Worm (Caenorhabditis elegans) whole organism, young adult: ENCODE measurements around the gene K07H8.9.
A peak's percentile ranks its signal among the peaks of the same experiment; 100 is the strongest.

Experiments
- F23B12.7 ChIP-seq: sonication (generic microtip); optimal IDR thresholded peaks from 2 replicates; lab custom pipeline; 2017; ENCODE audit warnings: missing genetic modification characterization, mild to moderate bottlenecking, missing compliant biosample characterization, antibody characterized with exemption, moderate library complexity; ENCODE audit not compliant: insufficient read depth
- F49E8.2 ChIP-seq: sonication (generic microtip); optimal IDR thresholded peaks from 3 replicates; lab custom pipeline; 2017; ENCODE audit warnings: missing genetic modification characterization, mild to moderate bottlenecking, missing compliant biosample characterization, antibody characterized with exemption, moderate library complexity; ENCODE audit not compliant: insufficient read depth
- F57A8.1 ChIP-seq: fragments of 200-800 bp; sonication (Bioruptor generic); optimal IDR thresholded peaks from 2 replicates; lab custom pipeline; 2018; ENCODE audit warnings: mild to moderate bottlenecking, missing genetic modification characterization, moderate library complexity, missing compliant biosample characterization
- K11D2.4 ChIP-seq: fragments of 200-800 bp; sonication (Bioruptor generic); IDR thresholded peaks from 2 replicates; pipeline ENCODE4 v1.3.6; 2022; ENCODE audit warnings: missing genetic modification reagents, missing genetic modification characterization, missing compliant biosample characterization
- T07F8.4 ChIP-seq: sonication (generic microtip); optimal IDR thresholded peaks from 2 replicates; lab custom pipeline; 2016; ENCODE audit warnings: mild to moderate bottlenecking, missing genetic modification characterization, moderate library complexity, missing compliant biosample characterization
- ZK185.1 ChIP-seq: sonication (generic microtip); optimal IDR thresholded peaks from 2 replicates; lab custom pipeline; 2016; ENCODE audit warnings: mild to moderate bottlenecking, missing genetic modification characterization, missing compliant biosample characterization; ENCODE audit not compliant: poor library complexity, severe bottlenecking
- ama-1 ChIP-seq, 3 experiments: fragments of 150-350 bp in 1 of 3; sonication (generic microtip) in 2 of 3; optimal IDR thresholded peaks; 2 replicates each; lab custom pipeline; 2014 to 2018; ENCODE audit warnings: missing biosample characterization in 2 of 3, missing genetic modification characterization in 2 of 3, missing genetic modification reagents in 2 of 3
- bed-1 ChIP-seq: fragments of 200-800 bp; sonication (Bioruptor generic); IDR thresholded peaks from 2 replicates; pipeline ENCODE4 v1.3.6; 2022; ENCODE audit warnings: missing genetic modification reagents, missing genetic modification characterization, missing compliant biosample characterization
- ccch-3 ChIP-seq: fragments of 200-800 bp; sonication (Bioruptor generic); optimal IDR thresholded peaks from 2 replicates; lab custom pipeline; 2018; ENCODE audit warnings: mild to moderate bottlenecking, missing genetic modification characterization, missing compliant biosample characterization
- cebp-1 ChIP-seq, 2 experiments: fragments of 200-800 bp in 1 of 2; sonication (Bioruptor generic) in 1 of 2; sonication (generic microtip) in 1 of 2; IDR thresholded peaks in 1 of 2; optimal IDR thresholded peaks in 1 of 2; 2 replicates each; pipeline versions ENCODE4 v1.3.6 to Lab custom; 2017 to 2022; ENCODE audit warnings: missing compliant biosample characterization in 2 of 2, missing genetic modification characterization in 2 of 2, mild to moderate bottlenecking in 1 of 2, missing genetic modification reagents in 1 of 2, moderate library complexity in 1 of 2
- cebp-2 ChIP-seq: fragments of 200-800 bp; sonication (Bioruptor generic); IDR thresholded peaks from 2 replicates; pipeline ENCODE4 v1.3.6; 2022; ENCODE audit warnings: missing genetic modification characterization, missing compliant biosample characterization
- ceh-100 ChIP-seq: fragments of 200-800 bp; sonication (Bioruptor generic); IDR thresholded peaks from 2 replicates; pipeline ENCODE4 v1.3.6; 2022; ENCODE audit warnings: missing genetic modification reagents, missing genetic modification characterization, missing compliant biosample characterization
- ceh-40 ChIP-seq: fragments of 200-800 bp; sonication (Bioruptor generic); IDR thresholded peaks from 2 replicates; pipeline ENCODE4 v1.3.6; 2022; ENCODE audit warnings: missing genetic modification characterization, missing compliant biosample characterization
- ceh-79 ChIP-seq: sonication (generic microtip); optimal IDR thresholded peaks from 2 replicates; lab custom pipeline; 2017; ENCODE audit warnings: mild to moderate bottlenecking, missing genetic modification characterization, missing compliant biosample characterization
- die-1 ChIP-seq: sonication (generic microtip); optimal IDR thresholded peaks from 2 replicates; lab custom pipeline; 2016; ENCODE audit warnings: missing genotype, mild to moderate bottlenecking, missing genetic modification characterization, missing compliant biosample characterization
- dpl-1 ChIP-seq: fragments of 150-350 bp; optimal IDR thresholded peaks from 2 replicates; lab custom pipeline; 2014; ENCODE audit warnings: missing biosample characterization, missing genetic modification reagents, missing genetic modification characterization
- efl-1 ChIP-seq: fragments of 150-350 bp; optimal IDR thresholded peaks from 2 replicates; lab custom pipeline; 2014; ENCODE audit warnings: missing biosample characterization, missing genetic modification reagents, missing genetic modification characterization
- fkh-3 ChIP-seq: sonication (generic microtip); optimal IDR thresholded peaks from 2 replicates; lab custom pipeline; 2016; ENCODE audit warnings: mild to moderate bottlenecking, missing genetic modification characterization, missing compliant biosample characterization
- hlh-12 ChIP-seq: sonication (generic microtip); optimal IDR thresholded peaks from 2 replicates; lab custom pipeline; 2016; ENCODE audit warnings: missing genetic modification characterization, missing compliant biosample characterization
- hmg-1.2 ChIP-seq: fragments of 200-800 bp; sonication (Bioruptor generic); IDR thresholded peaks from 2 replicates; pipeline ENCODE4 v1.3.6; 2022; ENCODE audit warnings: missing genetic modification reagents, missing genetic modification characterization, missing compliant biosample characterization
- hmg-20 ChIP-seq: fragments of 200-800 bp; sonication (Bioruptor generic); IDR thresholded peaks from 2 replicates; pipeline ENCODE4 v1.3.6; 2022; ENCODE audit warnings: missing genetic modification reagents, missing genetic modification characterization, missing compliant biosample characterization
- hrde-1 ChIP-seq: sonication (generic microtip); optimal IDR thresholded peaks from 2 replicates; lab custom pipeline; 2016; ENCODE audit warnings: missing genetic modification characterization, mild to moderate bottlenecking, missing compliant biosample characterization, moderate library complexity, missing genotype, missing genetic modification reagents, borderline replicate concordance
- hsf-1 ChIP-seq: fragments of 200-800 bp; sonication (Bioruptor generic); IDR thresholded peaks from 2 replicates; pipeline ENCODE4 v1.3.6; 2022; ENCODE audit warnings: missing genetic modification reagents, missing genetic modification characterization, missing compliant biosample characterization
- let-526 ChIP-seq: fragments of 200-800 bp; sonication (Bioruptor generic); IDR thresholded peaks from 2 replicates; pipeline ENCODE4 v1.3.6; 2022; ENCODE audit warnings: missing genetic modification reagents, missing genetic modification characterization, missing compliant biosample characterization
- let-607 ChIP-seq, 2 experiments: fragments of 200-800 bp in 1 of 2; sonication (Bioruptor generic) in 1 of 2; sonication (generic microtip) in 1 of 2; optimal IDR thresholded peaks; 2 replicates each; lab custom pipeline; 2016 to 2018; ENCODE audit warnings: mild to moderate bottlenecking in 2 of 2, missing compliant biosample characterization in 2 of 2, missing genetic modification characterization in 2 of 2, moderate library complexity in 2 of 2, missing genotype in 1 of 2
- lin-26 ChIP-seq: fragments of 200-800 bp; sonication (Bioruptor generic); IDR thresholded peaks from 2 replicates; pipeline ENCODE4 v1.3.6; 2022; ENCODE audit warnings: missing genetic modification reagents, missing genetic modification characterization, missing compliant biosample characterization
- lin-40 ChIP-seq: sonication (generic microtip); optimal IDR thresholded peaks from 2 replicates; lab custom pipeline; 2016; ENCODE audit warnings: missing genetic modification characterization, mild to moderate bottlenecking, missing compliant biosample characterization, missing genotype, missing genetic modification reagents
- lsl-1 ChIP-seq: fragments of 200-800 bp; sonication (Bioruptor generic); optimal IDR thresholded peaks from 2 replicates; lab custom pipeline; 2018; ENCODE audit warnings: mild to moderate bottlenecking, missing genetic modification characterization, moderate library complexity, missing compliant biosample characterization
- lsy-27 ChIP-seq: sonication (generic microtip); optimal IDR thresholded peaks from 2 replicates; lab custom pipeline; 2017; ENCODE audit warnings: missing genetic modification characterization, mild to moderate bottlenecking, missing compliant biosample characterization, antibody characterized with exemption, missing genotype, borderline replicate concordance; ENCODE audit not compliant: insufficient read depth
- madf-3 ChIP-seq: fragments of 200-800 bp; sonication (Bioruptor generic); IDR thresholded peaks from 2 replicates; pipeline ENCODE4 v1.3.6; 2022; ENCODE audit warnings: missing genetic modification reagents, missing genetic modification characterization, missing compliant biosample characterization
- madf-6 ChIP-seq: fragments of 200-800 bp; sonication (Bioruptor generic); IDR thresholded peaks from 2 replicates; pipeline ENCODE4 v1.3.6; 2022; ENCODE audit warnings: missing genetic modification reagents, missing genetic modification characterization, missing compliant biosample characterization
- mxl-1 ChIP-seq: sonication (generic microtip); optimal IDR thresholded peaks from 2 replicates; lab custom pipeline; 2016; ENCODE audit warnings: missing genetic modification characterization, missing compliant biosample characterization
- nhr-120 ChIP-seq: fragments of 200-800 bp; sonication (Bioruptor generic); IDR thresholded peaks from 2 replicates; pipeline ENCODE4 v1.3.6; 2022; ENCODE audit warnings: missing genetic modification characterization, missing compliant biosample characterization
- nhr-179 ChIP-seq: sonication (generic microtip); optimal IDR thresholded peaks from 2 replicates; lab custom pipeline; 2016; ENCODE audit warnings: mild to moderate bottlenecking, missing genetic modification characterization, missing compliant biosample characterization
- nhr-80 ChIP-seq: sonication (generic microtip); optimal IDR thresholded peaks from 2 replicates; lab custom pipeline; 2016; ENCODE audit warnings: missing genetic modification characterization, missing compliant biosample characterization
- pbrm-1 ChIP-seq: fragments of 200-800 bp; sonication (Bioruptor generic); IDR thresholded peaks from 2 replicates; pipeline ENCODE4 v1.3.6; 2022; ENCODE audit warnings: missing genetic modification reagents, missing genetic modification characterization, missing compliant biosample characterization
- rcor-1 ChIP-seq: fragments of 200-800 bp; sonication (Bioruptor generic); IDR thresholded peaks from 2 replicates; pipeline ENCODE4 v1.3.6; 2022; ENCODE audit warnings: missing genetic modification reagents, missing genetic modification characterization, missing compliant biosample characterization
- repo-1 ChIP-seq: sonication (generic microtip); optimal IDR thresholded peaks from 2 replicates; lab custom pipeline; 2017; ENCODE audit warnings: mild to moderate bottlenecking, missing genetic modification characterization, missing compliant biosample characterization
- sea-2 ChIP-seq: fragments of 200-800 bp; sonication (Bioruptor generic); IDR thresholded peaks from 2 replicates; pipeline ENCODE4 v1.3.6; 2022; ENCODE audit warnings: missing genetic modification characterization, missing compliant biosample characterization
- snpc-1.1 ChIP-seq: sonication (generic microtip); optimal IDR thresholded peaks from 2 replicates; lab custom pipeline; 2017; ENCODE audit warnings: missing genetic modification characterization, mild to moderate bottlenecking, missing compliant biosample characterization, antibody characterized with exemption, moderate library complexity, missing genotype, missing genetic modification reagents; ENCODE audit not compliant: insufficient read depth
- snpc-3.4 ChIP-seq: sonication (generic microtip); optimal IDR thresholded peaks from 2 replicates; lab custom pipeline; 2017; ENCODE audit warnings: missing genetic modification characterization, mild to moderate bottlenecking, missing compliant biosample characterization, antibody characterized with exemption, moderate library complexity, missing genotype, missing genetic modification reagents
- sptf-2 ChIP-seq: fragments of 200-800 bp; sonication (Bioruptor generic); optimal IDR thresholded peaks from 2 replicates; lab custom pipeline; 2018; ENCODE audit warnings: mild to moderate bottlenecking, missing genetic modification characterization, missing compliant biosample characterization
- ztf-22 ChIP-seq: fragments of 200-800 bp; sonication (Bioruptor generic); optimal IDR thresholded peaks from 2 replicates; lab custom pipeline; 2018; ENCODE audit warnings: mild to moderate bottlenecking, missing genetic modification characterization, moderate library complexity, missing compliant biosample characterization
- ztf-25 ChIP-seq: fragments of 200-800 bp; sonication (Bioruptor generic); IDR thresholded peaks from 2 replicates; pipeline ENCODE4 v1.3.6; 2022; ENCODE audit warnings: missing genetic modification reagents, missing genetic modification characterization, missing compliant biosample characterization
- ztf-26 ChIP-seq: sonication (generic microtip); optimal IDR thresholded peaks from 2 replicates; lab custom pipeline; 2017; ENCODE audit warnings: missing genetic modification characterization, missing compliant biosample characterization
- ztf-6 ChIP-seq: fragments of 200-800 bp; sonication (Bioruptor generic); IDR thresholded peaks from 2 replicates; pipeline ENCODE4 v1.3.6; 2022; ENCODE audit warnings: missing genetic modification reagents, missing genetic modification characterization, missing compliant biosample characterization

The K07H8.9 gene

ce11 chrIV:8252856-8253255 lies 33.4 kb downstream of the K07H8.9 start (continued):
- TF ChIP-seq lin-40 (tag; lab: Kevin White, UChicago) (peak; percentile 75), madf-3 (peak; percentile 81), cebp-1 (GFP tag; IDR thresholded peaks at IDR 0.05; lab: Robert Waterston, UW) (no peak), cebp-1 (tag; optimal IDR thresholded peaks at IDR 0.05; lab: Kevin White, UChicago) (peak; percentile 80), K11D2.4 (GFP tag; lab: Robert Waterston, UW) (peak; percentile 56; the same call in 1 of the 2 replicates), T07F8.4 (tag; lab: Kevin White, UChicago) (peak; percentile 75), sea-2 (GFP tag; lab: Robert Waterston, UW) (no peak), ceh-100 (GFP tag; lab: Robert Waterston, UW) (peak; percentile 66), bed-1 (GFP tag; lab: Robert Waterston, UW) (no peak), snpc-3.4 (tag; lab: Kevin White, UChicago) (peak; percentile 69), F49E8.2 (tag; lab: Kevin White, UChicago) (peak; percentile 88), pbrm-1 (GFP tag; lab: Robert Waterston, UW) (peak; percentile 79), dpl-1 (no peak), sptf-2 (peak; percentile 76), efl-1 (GFP tag; lab: Kevin White, UChicago) (peak; percentile 7), nhr-120 (GFP tag; lab: Robert Waterston, UW) (0 out of 2 replicates have a peak, but pooled peaks have one; percentile 51), rcor-1 (GFP tag; lab: Robert Waterston, UW) (peak; percentile 71), ztf-25 (GFP tag; lab: Robert Waterston, UW) (peak; percentile 88; the same call in 1 of the 2 replicates), lin-26 (GFP tag; lab: Robert Waterston, UW) (peak; percentile 97), lsy-27 (tag; lab: Kevin White, UChicago) (peak; percentile 35), ceh-40 (GFP tag; lab: Robert Waterston, UW) (peak; percentile 91; the same call in 1 of the 2 replicates), hsf-1 (GFP tag; lab: Robert Waterston, UW) (peak; percentile 63), nhr-80 (peak; percentile 53), ceh-79 (peak; percentile 75), ama-1 (optimal IDR thresholded peaks at IDR 0.05; lab: Kevin White, UChicago) (no peak), ama-1 (GFP tag; optimal IDR thresholded peaks at IDR 0.05; lab: Kevin White, UChicago) (peak; percentile 69 to 96), ztf-22 (GFP tag; lab: Kevin White, UChicago) (peak; percentile 68), lsl-1 (GFP tag; lab: Kevin White, UChicago) (peak; percentile 60), F57A8.1 (peak; percentile 75), let-607 (tag; optimal IDR thresholded peaks at IDR 0.05; lab: Kevin White, UChicago) (peak; percentile 31 to 38), madf-6 (GFP tag; lab: Robert Waterston, UW) (no peak; the same call in 1 of the 2 replicates), hmg-1.2 (GFP tag; lab: Robert Waterston, UW) (peak; percentile 71), fkh-3 (tag; lab: Kevin White, UChicago) (peak; percentile 83), ztf-6 (GFP tag; lab: Robert Waterston, UW) (peak; percentile 77; the same call in 1 of the 2 replicates), cebp-2 (GFP tag; lab: Robert Waterston, UW) (0 out of 2 replicates have a peak, but pooled peaks have one; percentile 35), die-1 (peak; percentile 95), ccch-3 (GFP tag; lab: Kevin White, UChicago) (peak; percentile 1), nhr-179 (tag; lab: Kevin White, UChicago) (peak; percentile 62), hlh-12 (peak; percentile 86), ztf-26 (tag; lab: Kevin White, UChicago) (peak; percentile 82), mxl-1 (tag; lab: Kevin White, UChicago) (peak; percentile 91), let-526 (peak; percentile 66; the same call in 1 of the 2 replicates), hmg-20 (GFP tag; lab: Robert Waterston, UW) (no peak; the same call in 1 of the 2 replicates), snpc-1.1 (tag; lab: Kevin White, UChicago) (peak; percentile 72), F23B12.7 (tag; lab: Kevin White, UChicago) (peak; percentile 92), hrde-1 (tag; lab: Kevin White, UChicago) (peak; percentile 83), ZK185.1 (peak; percentile 78), repo-1 (tag; lab: Kevin White, UChicago) (peak; percentile 77)
